Fruit fly (Drosophila melanogaster) whole organism, prepupa: ENCODE data around the gene CG3164.

Source experiments
- Blimp-1 ChIP-seq: fragments of 200-800 bp; sonication (Bioruptor generic); optimal IDR thresholded peaks from 3 replicates; lab custom pipeline; 2017; ENCODE audit warnings: missing biosample characterization, missing genetic modification characterization, mild to moderate bottlenecking, moderate library complexity, missing genetic modification reagents
- CG10631 ChIP-seq: fragments of 200-800 bp; sonication (Bioruptor generic); optimal IDR thresholded peaks from 2 replicates; lab custom pipeline; 2016; ENCODE audit warnings: missing biosample characterization, missing genetic modification characterization
- CG10669 ChIP-seq: fragments of 200-800 bp; sonication (Bioruptor generic); optimal IDR thresholded peaks from 3 replicates; lab custom pipeline; 2018; ENCODE audit warnings: missing biosample characterization, mild to moderate bottlenecking, missing genetic modification characterization, moderate library complexity
- CG11294 ChIP-seq: fragments of 200-800 bp; sonication (Bioruptor generic); IDR thresholded peaks from 2 replicates; pipeline ENCODE4 v1.3.6; 2022; ENCODE audit warnings: missing biosample characterization, missing genetic modification characterization
- CG11762 ChIP-seq: fragments of 200-800 bp; sonication (Bioruptor generic); optimal IDR thresholded peaks from 3 replicates; lab custom pipeline; 2016; ENCODE audit warnings: missing biosample characterization, missing genetic modification characterization; ENCODE audit not compliant: insufficient read depth
- CG15336 ChIP-seq: fragments of 200-800 bp; sonication (Bioruptor generic); IDR thresholded peaks from 2 replicates; pipeline ENCODE4 v1.3.6; 2022; ENCODE audit warnings: missing biosample characterization, missing genetic modification characterization
- CG1621 ChIP-seq: fragments of 200-800 bp; sonication (Bioruptor generic); optimal IDR thresholded peaks from 3 replicates; lab custom pipeline; 2018; ENCODE audit warnings: missing biosample characterization, mild to moderate bottlenecking, missing genetic modification characterization
- CG3032 ChIP-seq: fragments of 200-800 bp; optimal IDR thresholded peaks from 2 replicates; lab custom pipeline; 2019; ENCODE audit warnings: missing biosample characterization, mild to moderate bottlenecking, missing genetic modification characterization, moderate library complexity
- CG32006 ChIP-seq: fragments of 200-800 bp; sonication (Bioruptor generic); optimal IDR thresholded peaks from 3 replicates; lab custom pipeline; 2017; ENCODE audit warnings: missing biosample characterization, mild to moderate bottlenecking, missing genetic modification characterization
- CG34406 ChIP-seq: fragments of 200-800 bp; sonication (Bioruptor generic); optimal IDR thresholded peaks from 3 replicates; lab custom pipeline; 2016; ENCODE audit warnings: missing biosample characterization, missing genetic modification characterization
- CG6276 ChIP-seq: fragments of 200-800 bp; sonication (Bioruptor generic); optimal IDR thresholded peaks from 2 replicates; lab custom pipeline; 2017; ENCODE audit warnings: missing biosample characterization, mild to moderate bottlenecking, missing genetic modification characterization
- CG6808 ChIP-seq: fragments of 200-800 bp; sonication (Bioruptor generic); optimal IDR thresholded peaks from 3 replicates; lab custom pipeline; 2017; ENCODE audit warnings: missing biosample characterization, missing genetic modification characterization, mild to moderate bottlenecking, moderate library complexity, missing genetic modification reagents
- CG6854 ChIP-seq: fragments of 200-800 bp; sonication (Bioruptor generic); optimal IDR thresholded peaks from 2 replicates; lab custom pipeline; 2017; ENCODE audit warnings: missing biosample characterization, mild to moderate bottlenecking, missing genetic modification characterization
- CG7368 ChIP-seq: fragments of 200-800 bp; sonication (Bioruptor generic); optimal IDR thresholded peaks from 3 replicates; lab custom pipeline; 2016; ENCODE audit warnings: missing biosample characterization, missing genetic modification characterization
- CG8119 ChIP-seq: fragments of 200-800 bp; sonication (Bioruptor generic); IDR thresholded peaks from 3 replicates; pipeline ENCODE4 v1.3.6; 2022; ENCODE audit warnings: missing biosample characterization, missing genetic modification characterization
- CG8319 ChIP-seq: fragments of 200-800 bp; sonication (Bioruptor generic); optimal IDR thresholded peaks from 3 replicates; lab custom pipeline; 2016; ENCODE audit warnings: missing biosample characterization, missing genetic modification characterization
- CG8632 ChIP-seq: fragments of 200-800 bp; sonication (Bioruptor generic); optimal IDR thresholded peaks from 3 replicates; lab custom pipeline; 2016; ENCODE audit warnings: missing biosample characterization, missing genetic modification characterization
- CG9139 ChIP-seq: fragments of 200-800 bp; sonication (Bioruptor generic); optimal IDR thresholded peaks from 3 replicates; lab custom pipeline; 2017; ENCODE audit warnings: missing biosample characterization, mild to moderate bottlenecking, missing genetic modification characterization
- Eip75B ChIP-seq: fragments of 200-800 bp; sonication (Bioruptor generic); optimal IDR thresholded peaks from 3 replicates; lab custom pipeline; 2016; ENCODE audit warnings: missing biosample characterization, missing genetic modification characterization
- Eip78C ChIP-seq: fragments of 200-800 bp; sonication (Bioruptor generic); peaks from one replicate; lab custom pipeline; 2016; ENCODE audit warnings: missing biosample characterization, missing genetic modification characterization
- Ets21C ChIP-seq: fragments of 200-800 bp; sonication (Bioruptor generic); optimal IDR thresholded peaks from 3 replicates; lab custom pipeline; 2016; ENCODE audit warnings: missing biosample characterization, missing genetic modification characterization
- Ets96B ChIP-seq: fragments of 200-800 bp; optimal IDR thresholded peaks from 2 replicates; lab custom pipeline; 2019; ENCODE audit warnings: missing biosample characterization, mild to moderate bottlenecking, missing genetic modification characterization, moderate library complexity
- Gug ChIP-seq: fragments of 200-800 bp; sonication (Bioruptor generic); IDR thresholded peaks from 2 replicates; pipeline ENCODE4 v1.3.6; 2022; ENCODE audit warnings: missing biosample characterization, missing genetic modification characterization
- Hr38 ChIP-seq: sonication (Bioruptor generic); optimal IDR thresholded peaks from 2 replicates; lab custom pipeline; 2016; ENCODE audit warnings: missing biosample characterization, missing genetic modification characterization
- Hr4 ChIP-seq: fragments of 200-800 bp; sonication (Bioruptor generic); optimal IDR thresholded peaks from 3 replicates; lab custom pipeline; 2016; ENCODE audit warnings: missing biosample characterization, missing genetic modification characterization
- Lpt ChIP-seq: fragments of 200-800 bp; sonication (Bioruptor generic); optimal IDR thresholded peaks from 3 replicates; lab custom pipeline; 2016; ENCODE audit warnings: missing biosample characterization, missing genetic modification characterization
- Met ChIP-seq: fragments of 200-800 bp; sonication (Bioruptor generic); optimal IDR thresholded peaks from 3 replicates; lab custom pipeline; 2016; ENCODE audit warnings: missing biosample characterization, missing genetic modification characterization
- Sox102F ChIP-seq: fragments of 200-800 bp; sonication (Bioruptor generic); optimal IDR thresholded peaks from 2 replicates; lab custom pipeline; 2016; ENCODE audit warnings: missing biosample characterization, mild to moderate bottlenecking, missing genetic modification characterization
- Sox14 ChIP-seq: fragments of 200-800 bp; sonication (Bioruptor generic); optimal IDR thresholded peaks from 3 replicates; lab custom pipeline; 2016; ENCODE audit warnings: missing biosample characterization, missing genetic modification characterization
- achi ChIP-seq: fragments of 200-800 bp; sonication (Bioruptor generic); optimal IDR thresholded peaks from 3 replicates; lab custom pipeline; 2016; ENCODE audit warnings: missing biosample characterization, missing genetic modification characterization
- acj6 ChIP-seq: fragments of 200-800 bp; sonication (Bioruptor generic); optimal IDR thresholded peaks from 3 replicates; lab custom pipeline; 2016; ENCODE audit warnings: missing biosample characterization, missing genetic modification characterization
- cyc ChIP-seq: fragments of 200-800 bp; sonication (Bioruptor generic); optimal IDR thresholded peaks from 3 replicates; lab custom pipeline; 2016; ENCODE audit warnings: missing biosample characterization, missing genetic modification characterization
- dac ChIP-seq: fragments of 200-800 bp; sonication (Bioruptor generic); optimal IDR thresholded peaks from 2 replicates; lab custom pipeline; 2017; ENCODE audit warnings: missing biosample characterization, mild to moderate bottlenecking, missing genetic modification characterization
- dsx ChIP-seq: fragments of 200-800 bp; optimal IDR thresholded peaks from 3 replicates; lab custom pipeline; 2019; ENCODE audit warnings: missing biosample characterization, mild to moderate bottlenecking, missing genetic modification characterization, moderate library complexity; ENCODE audit not compliant: poor library complexity, severe bottlenecking
- eg ChIP-seq: fragments of 200-800 bp; sonication (Bioruptor generic); IDR thresholded peaks from 3 replicates; pipeline ENCODE4 v1.3.6; 2022; ENCODE audit warnings: missing biosample characterization, missing genetic modification characterization
- esn ChIP-seq: fragments of 200-800 bp; sonication (Bioruptor generic); optimal IDR thresholded peaks from 2 replicates; lab custom pipeline; 2016; ENCODE audit warnings: missing biosample characterization, mild to moderate bottlenecking, missing genetic modification characterization, moderate library complexity
- fd59A ChIP-seq: fragments of 200-800 bp; sonication (Bioruptor generic); optimal IDR thresholded peaks from 2 replicates; lab custom pipeline; 2017; ENCODE audit warnings: missing biosample characterization, mild to moderate bottlenecking, missing genetic modification characterization, missing genetic modification reagents
- fkh ChIP-seq: fragments of 200-800 bp; sonication (Bioruptor generic); optimal IDR thresholded peaks from 3 replicates; lab custom pipeline; 2017; ENCODE audit warnings: missing biosample characterization, mild to moderate bottlenecking, missing genetic modification characterization, moderate library complexity
- lz ChIP-seq: fragments of 200-800 bp; sonication (Bioruptor generic); optimal IDR thresholded peaks from 3 replicates; lab custom pipeline; 2016; ENCODE audit warnings: missing biosample characterization, missing genetic modification characterization
- net ChIP-seq: fragments of 200-800 bp; sonication (Bioruptor generic); optimal IDR thresholded peaks from 3 replicates; lab custom pipeline; 2016; ENCODE audit warnings: missing biosample characterization, missing genetic modification characterization
- pdm3 ChIP-seq: fragments of 200-800 bp; sonication (Bioruptor generic); optimal IDR thresholded peaks from 3 replicates; lab custom pipeline; 2016; ENCODE audit warnings: missing biosample characterization, missing genetic modification characterization
- spab ChIP-seq: fragments of 200-800 bp; sonication (Bioruptor generic); optimal IDR thresholded peaks from 2 replicates; lab custom pipeline; 2017; ENCODE audit warnings: missing biosample characterization, mild to moderate bottlenecking, missing genetic modification characterization, missing genetic modification reagents
- ss ChIP-seq, 2 experiments: fragments of 200-800 bp; sonication (Bioruptor generic); optimal IDR thresholded peaks; 2 replicates in 1 of 2; 3 replicates in 1 of 2; lab custom pipeline; 2017 to 2018; ENCODE audit warnings: mild to moderate bottlenecking in 2 of 2, missing biosample characterization in 2 of 2, missing genetic modification characterization in 2 of 2, moderate library complexity in 1 of 2
- topi ChIP-seq: fragments of 200-800 bp; sonication (Bioruptor generic); optimal IDR thresholded peaks from 3 replicates; lab custom pipeline; 2016; ENCODE audit warnings: missing biosample characterization, missing genetic modification characterization
- vri ChIP-seq: fragments of 200-800 bp; sonication (Bioruptor generic); optimal IDR thresholded peaks from 3 replicates; lab custom pipeline; 2016; ENCODE audit warnings: missing biosample characterization, mild to moderate bottlenecking, missing genetic modification characterization

CG3164 gene

dm6 chr2L:168270-168901, 37.8 kb upstream of the CG3164 start:
- no peak for TF ChIP-seq CG34406 (GFP tag; lab: Kevin White, UChicago)
- TF ChIP-seq Eip75B (GFP tag; lab: Kevin White, UChicago), result no peak
- TF ChIP-seq Ets96B (tag; lab: Kevin White, UChicago), result no peak
- no peak for TF ChIP-seq Met (GFP tag; lab: Kevin White, UChicago)
- peak; percentile 82 to 84 for TF ChIP-seq ss (GFP tag; optimal IDR thresholded peaks at IDR 0.05; lab: Kevin White, UChicago)
- TF ChIP-seq Lpt (GFP tag; lab: Kevin White, UChicago), result no peak
- TF ChIP-seq spab (GFP tag; lab: Kevin White, UChicago), result peak; percentile 46
- TF ChIP-seq CG1621 (tag; lab: Kevin White, UChicago), result peak; percentile 12
- TF ChIP-seq CG15336, result no peak
- peak; percentile 39 for TF ChIP-seq CG10669 (GFP tag; lab: Kevin White, UChicago)
- TF ChIP-seq dsx (GFP tag; lab: Kevin White, UChicago), result peak; percentile 35
- TF ChIP-seq CG6854, result no peak
- no peak for TF ChIP-seq CG8632 (GFP tag; lab: Kevin White, UChicago)
- peak; percentile 25 for TF ChIP-seq net (GFP tag; lab: Kevin White, UChicago)
- no peak for TF ChIP-seq esn (GFP tag; lab: Kevin White, UChicago)
- TF ChIP-seq CG11762, result no peak
- peak; percentile 16 for TF ChIP-seq vri (GFP tag; lab: Kevin White, UChicago)
- TF ChIP-seq CG10631 (GFP tag; lab: Kevin White, UChicago), result no peak
- TF ChIP-seq acj6 (GFP tag; lab: Kevin White, UChicago), result no peak
- no peak for TF ChIP-seq achi
- TF ChIP-seq Blimp-1, result no peak
- TF ChIP-seq fkh, result no peak
- peak; percentile 76 for TF ChIP-seq CG6276 (GFP tag; lab: Kevin White, UChicago)
- peak; percentile 32 for TF ChIP-seq Sox14
- no peak for TF ChIP-seq Ets21C (GFP tag; lab: Kevin White, UChicago)
- peak; percentile 76 for TF ChIP-seq CG6808 (GFP tag; lab: Kevin White, UChicago)
- TF ChIP-seq fd59A (GFP tag; lab: Kevin White, UChicago), result no peak
- no peak for TF ChIP-seq CG3032 (tag; lab: Kevin White, UChicago)
- TF ChIP-seq pdm3 (GFP tag; lab: Kevin White, UChicago), result no peak
- TF ChIP-seq Eip78C, result peak; percentile 54
- TF ChIP-seq CG8119 (GFP tag; lab: Robert Waterston, UW), result peak; percentile 35; the same call in 1 of the 3 replicates
- no peak for TF ChIP-seq Gug (GFP tag; lab: Robert Waterston, UW)
- TF ChIP-seq CG9139 (GFP tag; lab: Kevin White, UChicago), result peak; percentile 72

dm6 chr2L:166115-167069, 35.8 kb upstream of the CG3164 start:
- TF ChIP-seq Hr38 (GFP tag; lab: Kevin White, UChicago) (peak; percentile 88), CG8319 (GFP tag; lab: Kevin White, UChicago) (peak; percentile 68), CG8632 (GFP tag; lab: Kevin White, UChicago) (peak; percentile 80), CG6808 (GFP tag; lab: Kevin White, UChicago) (peak; percentile 98), esn (GFP tag; lab: Kevin White, UChicago) (peak; percentile 69), CG9139 (GFP tag; lab: Kevin White, UChicago) (peak; percentile 98), Ets21C (GFP tag; lab: Kevin White, UChicago) (peak; percentile 43), CG11294 (GFP tag; lab: Robert Waterston, UW) (no peak), eg (GFP tag; lab: Robert Waterston, UW) (no peak), Sox102F (GFP tag; lab: Kevin White, UChicago) (peak; percentile 88), Eip75B (GFP tag; lab: Kevin White, UChicago) (peak; percentile 90), CG3032 (tag; lab: Kevin White, UChicago) (peak; percentile 88), fd59A (GFP tag; lab: Kevin White, UChicago) (peak; percentile 81), dac (peak; percentile 94), CG10669 (GFP tag; lab: Kevin White, UChicago) (peak; percentile 90), Hr4 (peak; percentile 80), cyc (GFP tag; lab: Kevin White, UChicago) (no peak), dsx (GFP tag; lab: Kevin White, UChicago) (peak; percentile 100), CG7368 (GFP tag; lab: Kevin White, UChicago) (peak; percentile 89), pdm3 (GFP tag; lab: Kevin White, UChicago) (peak; percentile 81), CG32006 (GFP tag; lab: Kevin White, UChicago) (peak; percentile 94), lz (GFP tag; lab: Kevin White, UChicago) (peak; percentile 52), CG34406 (GFP tag; lab: Kevin White, UChicago) (peak; percentile 85), spab (GFP tag; lab: Kevin White, UChicago) (peak; percentile 95), Lpt (GFP tag; lab: Kevin White, UChicago) (peak; percentile 99), topi (GFP tag; lab: Kevin White, UChicago) (peak; percentile 62)
